Fruit fly (Drosophila melanogaster) whole organism, embryonic: ENCODE measurements around the gene CG44006.

Experiments used
- Atf3 ChIP-seq: fragments of 200-800 bp; sonication (Bioruptor generic); optimal IDR thresholded peaks from 3 replicates; lab custom pipeline; 2016; ENCODE audit warnings: missing biosample characterization, missing genetic modification characterization
- B-H1 ChIP-seq: fragments of 200-800 bp; sonication (Bioruptor generic); IDR thresholded peaks from 3 replicates; pipeline ENCODE4 v1.3.6; 2022; ENCODE audit warnings: missing biosample characterization, missing genetic modification characterization
- B-H2 ChIP-seq: fragments of 200-800 bp; sonication (Bioruptor generic); optimal IDR thresholded peaks from 2 replicates; lab custom pipeline; 2018; ENCODE audit warnings: missing biosample characterization, mild to moderate bottlenecking, missing genetic modification characterization
- Bdp1 ChIP-seq: fragments of 200-800 bp; sonication (Bioruptor generic); optimal IDR thresholded peaks from 3 replicates; lab custom pipeline; 2016; ENCODE audit warnings: missing biosample characterization, missing genetic modification characterization
- C15 ChIP-seq: fragments of 200-800 bp; sonication (Bioruptor generic); IDR thresholded peaks from 3 replicates; pipeline ENCODE4 v1.3.6; 2022; ENCODE audit warnings: missing biosample characterization, missing genetic modification characterization
- CG10147 ChIP-seq: fragments of 200-800 bp; sonication (Bioruptor generic); optimal IDR thresholded peaks from 2 replicates; lab custom pipeline; 2019; ENCODE audit warnings: missing biosample characterization, mild to moderate bottlenecking, missing genetic modification characterization, moderate library complexity
- CG10209 ChIP-seq: fragments of 200-800 bp; sonication (Bioruptor generic); optimal IDR thresholded peaks from 3 replicates; lab custom pipeline; 2017; ENCODE audit warnings: missing biosample characterization, mild to moderate bottlenecking, missing genetic modification characterization, missing genetic modification reagents
- CG10979 ChIP-seq: fragments of 200-800 bp; sonication (Bioruptor generic); optimal IDR thresholded peaks from 2 replicates; lab custom pipeline; 2018; ENCODE audit warnings: missing biosample characterization, mild to moderate bottlenecking, missing genetic modification characterization, moderate library complexity
- CG13287 ChIP-seq: fragments of 200-800 bp; sonication (Bioruptor generic); IDR thresholded peaks from 2 replicates; pipeline ENCODE4 v1.3.6; 2022; ENCODE audit warnings: missing biosample characterization, missing genetic modification characterization; ENCODE audit not compliant: partially characterized antibody
- CG14710 ChIP-seq: fragments of 200-800 bp; sonication (Bioruptor generic); optimal IDR thresholded peaks from 3 replicates; lab custom pipeline; 2019; ENCODE audit warnings: missing biosample characterization, mild to moderate bottlenecking, missing genetic modification characterization, moderate library complexity
- CG14965 ChIP-seq: fragments of 200-800 bp; sonication (Bioruptor generic); optimal IDR thresholded peaks from 2 replicates; lab custom pipeline; 2016; ENCODE audit warnings: missing biosample characterization, missing genetic modification characterization, borderline replicate concordance
- CG1603 ChIP-seq: fragments of 200-800 bp; sonication (Bioruptor generic); optimal IDR thresholded peaks from 2 replicates; lab custom pipeline; 2019; ENCODE audit warnings: missing biosample characterization, mild to moderate bottlenecking, missing genetic modification characterization, moderate library complexity
- CG17361 ChIP-seq: fragments of 200-800 bp; sonication (Bioruptor generic); IDR thresholded peaks from 3 replicates; pipeline ENCODE4 v1.3.6; 2022; ENCODE audit warnings: missing biosample characterization, missing genetic modification characterization
- CG17385 ChIP-seq: fragments of 200-800 bp; sonication (Bioruptor generic); optimal IDR thresholded peaks from 3 replicates; lab custom pipeline; 2018; ENCODE audit warnings: missing biosample characterization, mild to moderate bottlenecking, missing genetic modification characterization
- CG1832 ChIP-seq: fragments of 200-800 bp; sonication (Bioruptor generic); optimal IDR thresholded peaks from 2 replicates; lab custom pipeline; 2017; ENCODE audit warnings: missing biosample characterization, mild to moderate bottlenecking, missing genetic modification characterization, inconsistent platforms
- CG4820 ChIP-seq: fragments of 200-800 bp; sonication (Bioruptor generic); optimal IDR thresholded peaks from 3 replicates; lab custom pipeline; 2016; ENCODE audit warnings: missing biosample characterization, missing genetic modification characterization
- CG5953 ChIP-seq: fragments of 200-800 bp; sonication (Bioruptor generic); IDR thresholded peaks from 2 replicates; pipeline ENCODE4 v1.3.6; 2022; ENCODE audit warnings: missing biosample characterization, missing genetic modification characterization
- CG7786 ChIP-seq: fragments of 200-800 bp; sonication (Bioruptor generic); optimal IDR thresholded peaks from 2 replicates; lab custom pipeline; 2016; ENCODE audit warnings: missing biosample characterization, missing genetic modification characterization
- D ChIP-seq, 2 experiments: fragments of 200-800 bp in 1 of 2; fragments of >200 bp in 1 of 2; sonication (Bioruptor generic) in 1 of 2; optimal IDR thresholded peaks; 2 replicates in 1 of 2; 3 replicates in 1 of 2; lab custom pipeline; 2017; ENCODE audit warnings: mild to moderate bottlenecking in 1 of 2, missing biosample characterization in 1 of 2, missing genetic modification characterization in 1 of 2, missing genetic modification reagents in 1 of 2
- Doc3 ChIP-seq: fragments of 200-800 bp; sonication (Bioruptor generic); IDR thresholded peaks from 3 replicates; pipeline ENCODE4 v1.3.6; 2022; ENCODE audit warnings: missing biosample characterization, missing genetic modification characterization; ENCODE audit not compliant: partially characterized antibody
- Dp ChIP-seq: fragments of 200-800 bp; sonication (Bioruptor generic); optimal IDR thresholded peaks from 2 replicates; lab custom pipeline; 2018; ENCODE audit warnings: missing biosample characterization, mild to moderate bottlenecking, missing genetic modification characterization, moderate library complexity
- Dref ChIP-seq: fragments of 200-800 bp; sonication (Bioruptor generic); IDR thresholded peaks from 2 replicates; pipeline ENCODE4 v1.3.6; 2022; ENCODE audit warnings: missing biosample characterization, missing genetic modification characterization
- Optix ChIP-seq: fragments of 200-800 bp; sonication (Bioruptor generic); IDR thresholded peaks from 3 replicates; pipeline ENCODE4 v1.3.6; 2022; ENCODE audit warnings: missing biosample characterization, missing genetic modification characterization
- Sox102F ChIP-seq: fragments of 200-800 bp; sonication (Bioruptor generic); optimal IDR thresholded peaks from 2 replicates; lab custom pipeline; 2018; ENCODE audit warnings: missing biosample characterization, mild to moderate bottlenecking, missing genetic modification characterization, moderate library complexity
- Sry-β ChIP-seq: fragments of 200-800 bp; sonication (Bioruptor generic); optimal IDR thresholded peaks from 2 replicates; lab custom pipeline; 2018; ENCODE audit warnings: missing biosample characterization, mild to moderate bottlenecking, missing genetic modification characterization, moderate library complexity
- abd-A ChIP-seq: fragments of 200-800 bp; sonication (Bioruptor generic); optimal IDR thresholded peaks from 3 replicates; lab custom pipeline; 2019; ENCODE audit warnings: missing biosample characterization, mild to moderate bottlenecking, missing genetic modification characterization, moderate library complexity
- bigmax ChIP-seq: fragments of 200-800 bp; sonication (Bioruptor generic); optimal IDR thresholded peaks from 2 replicates; lab custom pipeline; 2018; ENCODE audit warnings: missing biosample characterization, mild to moderate bottlenecking, missing genetic modification characterization
- cas ChIP-seq: fragments of 200-800 bp; sonication (Bioruptor generic); IDR thresholded peaks from 2 replicates; pipeline ENCODE4 v1.3.6; 2022; ENCODE audit warnings: missing biosample characterization, missing genetic modification characterization
- ci ChIP-seq: fragments of 200-800 bp; sonication (Bioruptor generic); IDR thresholded peaks from 3 replicates; pipeline ENCODE4 v1.3.6; 2022; ENCODE audit warnings: missing biosample characterization, missing genetic modification characterization
- dpn ChIP-seq, 2 experiments: fragments of 200-800 bp; sonication (Bioruptor generic); optimal IDR thresholded peaks; 3 replicates each; lab custom pipeline; 2016; ENCODE audit warnings: missing biosample characterization in 2 of 2, missing genetic modification characterization in 2 of 2
- ems ChIP-seq: fragments of 200-800 bp; sonication (Bioruptor generic); optimal IDR thresholded peaks from 3 replicates; lab custom pipeline; 2016; ENCODE audit warnings: missing biosample characterization, missing genetic modification characterization
- exex ChIP-seq: fragments of 200-800 bp; sonication (Bioruptor generic); optimal IDR thresholded peaks from 4 replicates; lab custom pipeline; 2018; ENCODE audit warnings: missing biosample characterization, mild to moderate bottlenecking, missing genetic modification characterization, moderate library complexity
- gro ChIP-seq: fragments of 200-800 bp; sonication (Bioruptor generic); optimal IDR thresholded peaks from 2 replicates; lab custom pipeline; 2016; ENCODE audit warnings: missing biosample characterization, missing genetic modification characterization
- gsb-n ChIP-seq: fragments of 200-800 bp; sonication (Bioruptor generic); optimal IDR thresholded peaks from 3 replicates; lab custom pipeline; 2018; ENCODE audit warnings: missing biosample characterization, mild to moderate bottlenecking, missing genetic modification characterization
- jing ChIP-seq: fragments of 200-800 bp; sonication (Bioruptor generic); optimal IDR thresholded peaks from 2 replicates; lab custom pipeline; 2018; ENCODE audit warnings: missing biosample characterization, mild to moderate bottlenecking, missing genetic modification characterization
- lmd ChIP-seq: fragments of 200-800 bp; sonication (Bioruptor generic); IDR thresholded peaks from 2 replicates; pipeline ENCODE4 v1.3.6; 2022; ENCODE audit warnings: missing biosample characterization, missing genetic modification characterization
- odd ChIP-seq: fragments of 200-800 bp; sonication (Bioruptor generic); optimal IDR thresholded peaks from 2 replicates; lab custom pipeline; 2017; ENCODE audit warnings: missing biosample characterization, mild to moderate bottlenecking, missing genetic modification characterization
- pnt ChIP-seq: fragments of 200-800 bp; sonication (Bioruptor generic); optimal IDR thresholded peaks from 3 replicates; lab custom pipeline; 2016; ENCODE audit warnings: missing biosample characterization, missing genetic modification characterization
- row ChIP-seq: fragments of 200-800 bp; sonication (Bioruptor generic); IDR thresholded peaks from 3 replicates; pipeline ENCODE4 v1.3.6; 2022; ENCODE audit warnings: missing biosample characterization, missing genetic modification characterization
- run ChIP-seq: fragments of 200-800 bp; sonication (Bioruptor generic); optimal IDR thresholded peaks from 3 replicates; lab custom pipeline; 2018; ENCODE audit warnings: missing biosample characterization, mild to moderate bottlenecking, missing genetic modification characterization
- shn ChIP-seq: fragments of 200-800 bp; sonication (Bioruptor generic); optimal IDR thresholded peaks from 3 replicates; lab custom pipeline; 2016; ENCODE audit warnings: missing biosample characterization, missing genetic modification characterization
- stc ChIP-seq: fragments of 200-800 bp; sonication (Bioruptor generic); IDR thresholded peaks from 2 replicates; pipeline ENCODE4 v1.3.6; 2022; ENCODE audit warnings: missing biosample characterization, missing genetic modification characterization
- sug ChIP-seq: fragments of 200-800 bp; optimal IDR thresholded peaks from 2 replicates; lab custom pipeline; 2019; ENCODE audit warnings: missing biosample characterization, mild to moderate bottlenecking, missing genetic modification characterization, moderate library complexity
- trh ChIP-seq: fragments of 200-800 bp; sonication (Bioruptor generic); optimal IDR thresholded peaks from 2 replicates; lab custom pipeline; 2016; ENCODE audit warnings: missing biosample characterization, missing genetic modification characterization
- tx ChIP-seq: fragments of 200-800 bp; sonication (Bioruptor generic); optimal IDR thresholded peaks from 2 replicates; lab custom pipeline; 2016; ENCODE audit warnings: missing biosample characterization, missing genetic modification characterization
- unpg ChIP-seq: fragments of 200-800 bp; sonication (Bioruptor generic); optimal IDR thresholded peaks from 3 replicates; lab custom pipeline; 2018; ENCODE audit warnings: missing biosample characterization, mild to moderate bottlenecking, missing genetic modification characterization, moderate library complexity
- wdn ChIP-seq: fragments of 200-800 bp; sonication (Bioruptor generic); IDR thresholded peaks from 2 replicates; pipeline ENCODE4 v1.3.6; 2022; ENCODE audit warnings: missing biosample characterization, missing genetic modification characterization
- zf30C ChIP-seq: fragments of 200-800 bp; sonication (Bioruptor generic); optimal IDR thresholded peaks from 3 replicates; lab custom pipeline; 2018; ENCODE audit warnings: missing biosample characterization, mild to moderate bottlenecking, missing genetic modification characterization

The CG44006 gene

dm6 chr3L:18114038-18114926 is 44.3 kb upstream of the CG44006 start (continued):
- no peak; the same call in 1 of the 3 replicates for TF ChIP-seq row
- TF ChIP-seq jing = no peak
- no peak; the same call in 1 of the 2 replicates for TF ChIP-seq CG13287
- TF ChIP-seq pnt (GFP tag; lab: Kevin White, UChicago) = no peak
- no peak for TF ChIP-seq Dref (GFP tag; lab: Robert Waterston, UW)
- no peak for TF ChIP-seq dpn (GFP tag; optimal IDR thresholded peaks at IDR 0.05; lab: Kevin White, UChicago)
- no peak for TF ChIP-seq wdn
- no peak; the same call in none of the 2 replicates for TF ChIP-seq lmd (GFP tag; lab: Robert Waterston, UW)
- TF ChIP-seq ems = peak; percentile 3
- TF ChIP-seq Bdp1 (GFP tag; lab: Kevin White, UChicago) = peak; percentile 14
- TF ChIP-seq tx (GFP tag; lab: Kevin White, UChicago) = no peak
- no peak; the same call in 1 of the 3 replicates for TF ChIP-seq ci (GFP tag; lab: Robert Waterston, UW)
- no peak for TF ChIP-seq CG4820 (GFP tag; lab: Kevin White, UChicago)
- no peak for TF ChIP-seq D (optimal IDR thresholded peaks at IDR 0.05; lab: Kevin White, UChicago)
- TF ChIP-seq D (GFP tag; optimal IDR thresholded peaks at IDR 0.05; lab: Kevin White, UChicago) = no peak
- TF ChIP-seq C15 (GFP tag; lab: Robert Waterston, UW) = 0 out of 3 replicates have a peak, but pooled peaks have one; percentile 33
- TF ChIP-seq CG1832 (GFP tag; lab: Kevin White, UChicago) = no peak
- no peak for TF ChIP-seq Doc3
- TF ChIP-seq sug (tag; lab: Kevin White, UChicago) = peak; percentile 55
- no peak for TF ChIP-seq CG7786 (GFP tag; lab: Kevin White, UChicago)
- TF ChIP-seq stc (GFP tag; lab: Robert Waterston, UW) = peak; percentile 50; the same call in 1 of the 2 replicates
- TF ChIP-seq Sry-β (GFP tag; lab: Kevin White, UChicago) = no peak
- peak; percentile 37 for TF ChIP-seq CG1603 (tag; lab: Kevin White, UChicago)
- TF ChIP-seq CG10979 (tag; lab: Kevin White, UChicago) = no peak
- no peak for TF ChIP-seq B-H1 (GFP tag; lab: Robert Waterston, UW)
- TF ChIP-seq Dp (GFP tag; lab: Kevin White, UChicago) = peak; percentile 8
- no peak for TF ChIP-seq trh (GFP tag; lab: Kevin White, UChicago)
- peak; percentile 35 for TF ChIP-seq gsb-n (tag; lab: Kevin White, UChicago)
- TF ChIP-seq CG5953 (GFP tag; lab: Robert Waterston, UW) = peak; percentile 62; the same call in 1 of the 2 replicates
- TF ChIP-seq exex (tag; lab: Kevin White, UChicago) = peak; percentile 18
- TF ChIP-seq Optix = no peak; the same call in 2 of the 3 replicates
- peak; percentile 80; the same call in 2 of the 3 replicates for TF ChIP-seq CG17361 (GFP tag; lab: Robert Waterston, UW)
- no peak for TF ChIP-seq bigmax (GFP tag; lab: Kevin White, UChicago)
- TF ChIP-seq CG10209 (GFP tag; lab: Kevin White, UChicago) = peak; percentile 57
- peak; percentile 40 for TF ChIP-seq unpg (GFP tag; lab: Kevin White, UChicago)
- no peak for TF ChIP-seq CG14710 (tag; lab: Kevin White, UChicago)
- no peak for TF ChIP-seq abd-A (tag; lab: Kevin White, UChicago)
- TF ChIP-seq gro (GFP tag; lab: Kevin White, UChicago) = peak; percentile 46
- peak; percentile 38 for TF ChIP-seq zf30C (GFP tag; lab: Kevin White, UChicago)
- TF ChIP-seq CG10147 = peak; percentile 19
- TF ChIP-seq Sox102F (GFP tag; lab: Kevin White, UChicago) = peak; percentile 76
- TF ChIP-seq CG17385 (GFP tag; lab: Kevin White, UChicago) = peak; percentile 25
- peak; percentile 6 for TF ChIP-seq B-H2 (GFP tag; lab: Kevin White, UChicago)
- no peak for TF ChIP-seq odd (GFP tag; lab: Kevin White, UChicago)
- no peak for TF ChIP-seq shn
- TF ChIP-seq Atf3 = no peak
- no peak for TF ChIP-seq cas
- peak; percentile 97 for TF ChIP-seq CG14965
- peak; percentile 54 for TF ChIP-seq run
